Worm (Caenorhabditis elegans): ENCODE data around the gene smf-3.

DNA sequence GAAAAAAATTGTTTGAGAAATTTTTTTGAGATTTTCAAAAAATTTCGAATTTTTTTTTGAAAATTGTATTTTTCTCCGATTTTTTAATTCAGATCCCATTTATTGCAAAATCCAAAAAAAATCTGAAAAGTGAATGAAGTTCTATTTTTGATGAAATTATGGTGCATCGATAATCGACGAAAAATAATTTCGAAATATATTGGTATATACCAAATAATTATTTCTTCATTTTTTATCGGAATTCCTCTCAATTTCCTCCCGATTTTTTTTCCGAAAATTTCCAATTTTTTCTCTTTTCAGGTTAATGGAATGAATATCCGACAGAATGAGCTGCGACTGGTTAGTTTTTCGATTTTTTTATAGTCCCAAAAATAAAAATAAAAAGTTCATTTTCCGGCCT is 17.8 kb upstream of the smf-3 start, which contains the start of gene epg-9:
- TF ChIP-seq nfya-1 (tag; optimal IDR thresholded peaks at IDR 0.05; ENCODE audit: insufficient read depth) = no peak
- no peak for TF ChIP-seq ama-1 (optimal IDR thresholded peaks at IDR 0.05)
- TF ChIP-seq egl-27 (tag; optimal IDR thresholded peaks at IDR 0.05) = no peak
- TF ChIP-seq ztf-11 (tag; optimal IDR thresholded peaks at IDR 0.05) = no peak
- TF ChIP-seq nhr-77 (tag; optimal IDR thresholded peaks at IDR 0.05) = no peak
- TF ChIP-seq ceh-9 (tag; optimal IDR thresholded peaks at IDR 0.05) = no peak

Measured in whole organism, L3 larva.